Worm (Caenorhabditis elegans) whole organism, mixed stage, embryonic: ENCODE results near the gene col-39.

Source experiments
- bed-3 ChIP-seq: fragments of 200-800 bp; sonication (Bioruptor generic); optimal IDR thresholded peaks from 3 replicates; lab custom pipeline; 2018; ENCODE audit warnings: mild to moderate bottlenecking, missing genetic modification characterization, moderate library complexity, missing compliant biosample characterization
- elt-1 ChIP-seq: sonication (generic microtip); optimal IDR thresholded peaks from 2 replicates; lab custom pipeline; 2017; ENCODE audit warnings: missing genetic modification characterization, mild to moderate bottlenecking, missing compliant biosample characterization, antibody characterized with exemption, moderate library complexity, borderline replicate concordance; ENCODE audit not compliant: insufficient read depth
- elt-3 ChIP-seq: fragments of 150-350 bp; optimal IDR thresholded peaks from 2 replicates; lab custom pipeline; 2014; ENCODE audit warnings: missing biosample characterization, missing genetic modification characterization
- lin-32 ChIP-seq: fragments of 200-800 bp; sonication (Bioruptor generic); optimal IDR thresholded peaks from 2 replicates; lab custom pipeline; 2018; ENCODE audit warnings: mild to moderate bottlenecking, missing genetic modification characterization, missing compliant biosample characterization
- lsy-2 ChIP-seq: fragments of 150-350 bp; optimal IDR thresholded peaks from 2 replicates; lab custom pipeline; 2014; ENCODE audit warnings: missing biosample characterization, missing genetic modification characterization
- mep-1 ChIP-seq: fragments of 150-350 bp; optimal IDR thresholded peaks from 2 replicates; lab custom pipeline; 2017; ENCODE audit warnings: missing biosample characterization, missing genetic modification reagents, missing genetic modification characterization, inconsistent platforms
- nhr-237 ChIP-seq: fragments of 150-350 bp; optimal IDR thresholded peaks from 2 replicates; lab custom pipeline; 2014; ENCODE audit warnings: missing biosample characterization, missing genetic modification characterization
- nhr-28 ChIP-seq: fragments of 150-350 bp; optimal IDR thresholded peaks from 2 replicates; lab custom pipeline; 2014; ENCODE audit warnings: missing biosample characterization, missing genetic modification characterization
- nhr-76 ChIP-seq: sonication (generic microtip); optimal IDR thresholded peaks from 2 replicates; lab custom pipeline; 2017; ENCODE audit warnings: missing biosample characterization, missing genetic modification characterization
- pha-4 ChIP-seq: fragments of 150-350 bp; optimal IDR thresholded peaks from 2 replicates; lab custom pipeline; 2018; ENCODE audit warnings: missing biosample characterization, missing genetic modification reagents, missing genetic modification characterization
- unc-62 ChIP-seq: fragments of 150-350 bp; optimal IDR thresholded peaks from 2 replicates; lab custom pipeline; 2014; ENCODE audit warnings: missing biosample characterization, missing genetic modification reagents, missing genetic modification characterization
- ztf-11 ChIP-seq: fragments of 150-350 bp; optimal IDR thresholded peaks from 2 replicates; lab custom pipeline; 2014; ENCODE audit warnings: missing biosample characterization, missing genetic modification characterization

DNA sequence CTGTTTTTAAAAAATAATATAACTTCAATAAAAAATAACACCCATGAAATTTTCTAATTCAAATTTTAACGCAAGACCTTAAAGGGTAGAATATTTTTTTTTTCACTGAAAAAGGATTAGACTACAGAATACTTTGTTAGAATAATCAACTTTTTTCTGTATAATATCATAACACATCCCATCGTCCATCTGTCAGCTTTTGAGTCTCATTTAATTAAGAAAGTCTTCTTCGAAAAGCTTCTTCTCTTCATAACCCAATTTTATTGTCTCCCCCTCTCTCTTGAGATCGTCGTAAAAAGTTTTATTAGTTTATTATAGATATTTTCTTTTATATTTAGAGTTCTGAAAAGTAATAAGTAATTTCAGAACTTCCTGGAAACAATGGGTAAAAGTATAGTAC is 8.7 kb upstream of the col-39 start:
- TF ChIP-seq pha-4, result no peak
- no peak for TF ChIP-seq nhr-76 (tag; lab: Kevin White, UChicago)
- no peak for TF ChIP-seq mep-1 (tag; lab: Kevin White, UChicago)
- TF ChIP-seq lin-32 (GFP tag; lab: Kevin White, UChicago), result no peak
- TF ChIP-seq elt-3, result no peak
- TF ChIP-seq elt-1 (tag; lab: Kevin White, UChicago), result no peak
- no peak for TF ChIP-seq bed-3 (GFP tag; lab: Kevin White, UChicago)
- no peak for TF ChIP-seq nhr-28
- TF ChIP-seq lsy-2 (tag; lab: Kevin White, UChicago), result no peak
- TF ChIP-seq nhr-237 (tag; lab: Kevin White, UChicago), result no peak
- no peak for TF ChIP-seq unc-62
- no peak for TF ChIP-seq ztf-11 (tag; lab: Kevin White, UChicago)
